Worm (Caenorhabditis elegans): ENCODE measurements around the gene nex-4.

ce11 chrV:4877587-4877986, 26.3 kb downstream of the nex-4 start, which contains the start of gene T19H12.6:
- TF ChIP-seq B0310.2 (tag; optimal IDR thresholded peaks at IDR 0.05) (no peak), ceh-36 (tag; optimal IDR thresholded peaks at IDR 0.05) (no peak), ama-1 (optimal IDR thresholded peaks at IDR 0.05) (no peak), tbx-11 (GFP tag; IDR thresholded peaks at IDR 0.05) (no peak), sea-1 (GFP tag; conservative IDR thresholded peaks at IDR 0.05) (no peak), ets-7 (tag; optimal IDR thresholded peaks at IDR 0.05) (no peak), scrt-1 (GFP tag; IDR thresholded peaks at IDR 0.05) (no peak), flt-1 (GFP tag; IDR thresholded peaks at IDR 0.05) (no peak)
